Fruit fly (Drosophila melanogaster) whole organism, embryonic: ENCODE data around the gene Dsp1.

Source experiments
- Ada2b ChIP-seq: fragments of 200-800 bp; sonication (Bioruptor generic); IDR thresholded peaks from 2 replicates; pipeline ENCODE4 v1.3.6; 2022; ENCODE audit warnings: missing biosample characterization, missing genetic modification characterization
- Blimp-1 ChIP-seq: fragments of 200-800 bp; sonication (Bioruptor generic); optimal IDR thresholded peaks from 3 replicates; lab custom pipeline; 2018; ENCODE audit warnings: missing biosample characterization, missing genetic modification characterization, mild to moderate bottlenecking, moderate library complexity, missing genetic modification reagents
- CG10366 ChIP-seq: fragments of 200-800 bp; sonication (Bioruptor generic); IDR thresholded peaks from 2 replicates; pipeline ENCODE4 v1.3.6; 2022; ENCODE audit warnings: missing biosample characterization, missing genetic modification characterization
- CG11695 ChIP-seq: fragments of 200-800 bp; sonication (Bioruptor generic); IDR thresholded peaks from 3 replicates; pipeline ENCODE4 v1.3.6; 2022; ENCODE audit warnings: missing biosample characterization, missing genetic modification characterization
- CG14441 ChIP-seq: fragments of 200-800 bp; sonication (Bioruptor generic); IDR thresholded peaks from 2 replicates; pipeline ENCODE4 v1.3.6; 2022; ENCODE audit warnings: missing biosample characterization, missing genetic modification characterization
- CG1603 ChIP-seq: fragments of 200-800 bp; sonication (Bioruptor generic); optimal IDR thresholded peaks from 2 replicates; lab custom pipeline; 2019; ENCODE audit warnings: missing biosample characterization, mild to moderate bottlenecking, missing genetic modification characterization, moderate library complexity
- CG30431 ChIP-seq: fragments of 200-800 bp; sonication (Bioruptor generic); optimal IDR thresholded peaks from 2 replicates; lab custom pipeline; 2017; ENCODE audit warnings: missing biosample characterization, missing genetic modification characterization
- CG31441 ChIP-seq: fragments of 200-800 bp; sonication (Bioruptor generic); IDR thresholded peaks from 2 replicates; pipeline ENCODE4 v1.3.6; 2022; ENCODE audit warnings: missing biosample characterization, missing genetic modification characterization
- CG32772 ChIP-seq: fragments of 200-800 bp; sonication (Bioruptor generic); IDR thresholded peaks from 2 replicates; pipeline ENCODE4 v1.3.6; 2022; ENCODE audit warnings: missing biosample characterization, missing genetic modification characterization
- CG3407 ChIP-seq: fragments of 200-800 bp; sonication (Bioruptor generic); optimal IDR thresholded peaks from 2 replicates; lab custom pipeline; 2018; ENCODE audit warnings: missing biosample characterization, mild to moderate bottlenecking, missing genetic modification characterization
- CG3726 ChIP-seq: fragments of 200-800 bp; sonication (Bioruptor generic); IDR thresholded peaks from 3 replicates; pipeline ENCODE4, ENCODE4 v1.3.6; 2022; ENCODE audit warnings: missing biosample characterization, missing genetic modification characterization
- CG3995 ChIP-seq: fragments of 200-800 bp; sonication (Bioruptor generic); optimal IDR thresholded peaks from 3 replicates; lab custom pipeline; 2016; ENCODE audit warnings: missing biosample characterization, missing genetic modification characterization
- CG4282 ChIP-seq: fragments of 200-800 bp; sonication (Bioruptor generic); optimal IDR thresholded peaks from 2 replicates; lab custom pipeline; 2016; ENCODE audit warnings: missing biosample characterization, missing genetic modification characterization
- CG6791 ChIP-seq: fragments of 200-800 bp; sonication (Bioruptor generic); IDR thresholded peaks from 3 replicates; pipeline ENCODE4 v1.3.6; 2022; ENCODE audit warnings: missing biosample characterization, missing genetic modification characterization; ENCODE audit not compliant: partially characterized antibody
- CG8290 ChIP-seq, 3 experiments: fragments of 200-800 bp; sonication (Bioruptor generic); optimal IDR thresholded peaks; 2 replicates each; lab custom pipeline; 2016 to 2019; ENCODE audit warnings: missing biosample characterization in 3 of 3, missing genetic modification characterization in 3 of 3, mild to moderate bottlenecking in 2 of 3, moderate library complexity in 1 of 3
- Doc2 ChIP-seq: fragments of 200-800 bp; sonication (Bioruptor generic); IDR thresholded peaks from 2 replicates; pipeline ENCODE4 v1.3.6; 2022; ENCODE audit warnings: missing biosample characterization, missing genetic modification characterization
- Dp ChIP-seq: fragments of 200-800 bp; sonication (Bioruptor generic); optimal IDR thresholded peaks from 2 replicates; lab custom pipeline; 2018; ENCODE audit warnings: missing biosample characterization, mild to moderate bottlenecking, missing genetic modification characterization, moderate library complexity
- ERR ChIP-seq: fragments of 200-800 bp; sonication (Bioruptor generic); optimal IDR thresholded peaks from 2 replicates; lab custom pipeline; 2016; ENCODE audit warnings: missing biosample characterization, missing genetic modification characterization
- Ets65A ChIP-seq: fragments of 200-800 bp; sonication (Bioruptor generic); peaks from one replicate; lab custom pipeline; 2016; ENCODE audit warnings: missing biosample characterization, missing genetic modification characterization
- Hand ChIP-seq: fragments of 200-800 bp; sonication (Bioruptor generic); optimal IDR thresholded peaks from 2 replicates; lab custom pipeline; 2017; ENCODE audit warnings: mild to moderate bottlenecking, missing biosample characterization, missing genetic modification reagents, missing genetic modification characterization
- Hsf ChIP-seq: fragments of 200-800 bp; sonication (Bioruptor generic); optimal IDR thresholded peaks from 3 replicates; lab custom pipeline; 2016; ENCODE audit warnings: missing biosample characterization, missing genetic modification characterization
- Jarid2 ChIP-seq: fragments of 200-800 bp; sonication (Bioruptor generic); optimal IDR thresholded peaks from 3 replicates; lab custom pipeline; 2017; ENCODE audit warnings: mild to moderate bottlenecking, missing biosample characterization, missing genetic modification reagents, missing genetic modification characterization
- Lim3 ChIP-seq: fragments of 200-800 bp; sonication (Bioruptor generic); IDR thresholded peaks from 2 replicates; pipeline ENCODE4 v1.3.6; 2022; ENCODE audit warnings: missing biosample characterization, missing genetic modification characterization
- Max ChIP-seq: fragments of 200-800 bp; sonication (Bioruptor generic); optimal IDR thresholded peaks from 2 replicates; lab custom pipeline; 2016; ENCODE audit warnings: missing biosample characterization, mild to moderate bottlenecking, missing genetic modification characterization
- Neu2 ChIP-seq: fragments of 200-800 bp; sonication (Bioruptor generic); optimal IDR thresholded peaks from 3 replicates; lab custom pipeline; 2016; ENCODE audit warnings: missing biosample characterization, missing genetic modification characterization, borderline replicate concordance
- PHDP ChIP-seq: fragments of 200-800 bp; sonication (Bioruptor generic); optimal IDR thresholded peaks from 3 replicates; lab custom pipeline; 2018; ENCODE audit warnings: missing biosample characterization, mild to moderate bottlenecking, missing genetic modification characterization, moderate library complexity
- Pdp1 ChIP-seq, 2 experiments: fragments of 200-800 bp; sonication (Bioruptor generic); optimal IDR thresholded peaks; 3 replicates each; lab custom pipeline; 2016; ENCODE audit warnings: missing biosample characterization in 2 of 2, missing genetic modification characterization in 2 of 2, mild to moderate bottlenecking in 1 of 2, moderate library complexity in 1 of 2
- Stat92E ChIP-seq, 3 experiments: fragments of >200 bp in 2 of 3; fragments of 200-800 bp in 1 of 3; sonication (Bioruptor generic) in 1 of 3; optimal IDR thresholded peaks; 2 replicates each; lab custom pipeline; 2017 to 2019; ENCODE audit warnings: missing biosample characterization in 3 of 3, missing genetic modification characterization in 3 of 3, mild to moderate bottlenecking in 1 of 3, moderate library complexity in 1 of 3
- Vsx1 ChIP-seq: fragments of 200-800 bp; sonication (Bioruptor generic); optimal IDR thresholded peaks from 2 replicates; lab custom pipeline; 2017; ENCODE audit warnings: missing biosample characterization, mild to moderate bottlenecking, missing genetic modification characterization, missing genetic modification reagents
- Xbp1 ChIP-seq: fragments of 200-800 bp; sonication (Bioruptor generic); optimal IDR thresholded peaks from 3 replicates; lab custom pipeline; 2016; ENCODE audit warnings: missing biosample characterization, mild to moderate bottlenecking, missing genetic modification characterization
- Xrp1 ChIP-seq: fragments of 200-800 bp; sonication (Bioruptor generic); IDR thresholded peaks from 2 replicates; pipeline ENCODE4 v1.3.6; 2022; ENCODE audit warnings: missing biosample characterization, missing genetic modification characterization
- btn ChIP-seq: fragments of 200-800 bp; sonication (Bioruptor generic); optimal IDR thresholded peaks from 2 replicates; lab custom pipeline; 2016; ENCODE audit warnings: missing biosample characterization, missing genetic modification characterization
- cwo ChIP-seq: fragments of 200-800 bp; sonication (Bioruptor generic); optimal IDR thresholded peaks from 3 replicates; lab custom pipeline; 2017; ENCODE audit warnings: missing biosample characterization, missing genetic modification characterization, mild to moderate bottlenecking, moderate library complexity, missing genetic modification reagents
- danr ChIP-seq: fragments of 200-800 bp; sonication (Bioruptor generic); IDR thresholded peaks from 2 replicates; pipeline ENCODE4 v1.3.6; 2022; ENCODE audit warnings: missing biosample characterization, missing genetic modification characterization
- gcm2 ChIP-seq: fragments of 200-800 bp; sonication (Bioruptor generic); optimal IDR thresholded peaks from 2 replicates; lab custom pipeline; 2016; ENCODE audit warnings: missing biosample characterization, missing genetic modification characterization
- gem ChIP-seq: fragments of 200-800 bp; sonication (Bioruptor generic); optimal IDR thresholded peaks from 2 replicates; lab custom pipeline; 2019; ENCODE audit warnings: missing biosample characterization, mild to moderate bottlenecking, missing genetic modification characterization, moderate library complexity
- gfzf ChIP-seq: fragments of 200-800 bp; sonication (Bioruptor generic); optimal IDR thresholded peaks from 2 replicates; lab custom pipeline; 2016; ENCODE audit warnings: missing biosample characterization, mild to moderate bottlenecking, missing genetic modification characterization, moderate library complexity
- hth ChIP-seq: fragments of >200 bp; optimal IDR thresholded peaks from 2 replicates; lab custom pipeline; 2017; ENCODE audit warnings: inconsistent platforms
- kni ChIP-seq: fragments of 200-800 bp; sonication (Bioruptor generic); optimal IDR thresholded peaks from 3 replicates; lab custom pipeline; 2017; ENCODE audit warnings: mild to moderate bottlenecking, missing biosample characterization, missing genetic modification reagents, missing genetic modification characterization
- knrl ChIP-seq: fragments of 200-800 bp; sonication (Bioruptor generic); IDR thresholded peaks from 3 replicates; pipeline ENCODE4 v1.3.6; 2022; ENCODE audit warnings: missing biosample characterization, missing genetic modification characterization; ENCODE audit not compliant: partially characterized antibody
- lab ChIP-seq: fragments of 200-800 bp; sonication (Bioruptor generic); optimal IDR thresholded peaks from 3 replicates; lab custom pipeline; 2017; ENCODE audit warnings: missing biosample characterization, missing genetic modification characterization, mild to moderate bottlenecking, moderate library complexity, missing genetic modification reagents
- lola ChIP-seq, 3 experiments: fragments of >200 bp in 2 of 3; fragments of 200-800 bp in 1 of 3; sonication (Bioruptor generic) in 1 of 3; optimal IDR thresholded peaks; 2 replicates each; lab custom pipeline; 2017 to 2019; ENCODE audit warnings: missing biosample characterization in 3 of 3, missing genetic modification characterization in 3 of 3, mild to moderate bottlenecking in 1 of 3, moderate library complexity in 1 of 3
- mld ChIP-seq: fragments of 200-800 bp; sonication (Bioruptor generic); IDR thresholded peaks from 3 replicates; pipeline ENCODE4 v1.3.6; 2022; ENCODE audit warnings: missing biosample characterization, missing genetic modification characterization; ENCODE audit not compliant: partially characterized antibody
- p53 ChIP-seq: fragments of 200-800 bp; sonication (Bioruptor generic); optimal IDR thresholded peaks from 2 replicates; lab custom pipeline; 2016; ENCODE audit warnings: missing biosample characterization, missing genetic modification characterization
- schlank ChIP-seq: fragments of 200-800 bp; sonication (Bioruptor generic); optimal IDR thresholded peaks from 2 replicates; lab custom pipeline; 2018; ENCODE audit warnings: missing biosample characterization, mild to moderate bottlenecking, missing genetic modification characterization
- tll ChIP-seq, 2 experiments: fragments of 200-800 bp in 1 of 2; fragments of >200 bp in 1 of 2; sonication (Bioruptor generic) in 1 of 2; optimal IDR thresholded peaks; 2 replicates each; lab custom pipeline; 2017 to 2019; ENCODE audit warnings: missing biosample characterization in 2 of 2, missing genetic modification characterization in 2 of 2, mild to moderate bottlenecking in 1 of 2, moderate library complexity in 1 of 2
- zen ChIP-seq: fragments of 200-800 bp; sonication (Bioruptor generic); optimal IDR thresholded peaks from 3 replicates; lab custom pipeline; 2018; ENCODE audit warnings: missing biosample characterization, mild to moderate bottlenecking, missing genetic modification characterization, moderate library complexity

Gene Dsp1

DNA sequence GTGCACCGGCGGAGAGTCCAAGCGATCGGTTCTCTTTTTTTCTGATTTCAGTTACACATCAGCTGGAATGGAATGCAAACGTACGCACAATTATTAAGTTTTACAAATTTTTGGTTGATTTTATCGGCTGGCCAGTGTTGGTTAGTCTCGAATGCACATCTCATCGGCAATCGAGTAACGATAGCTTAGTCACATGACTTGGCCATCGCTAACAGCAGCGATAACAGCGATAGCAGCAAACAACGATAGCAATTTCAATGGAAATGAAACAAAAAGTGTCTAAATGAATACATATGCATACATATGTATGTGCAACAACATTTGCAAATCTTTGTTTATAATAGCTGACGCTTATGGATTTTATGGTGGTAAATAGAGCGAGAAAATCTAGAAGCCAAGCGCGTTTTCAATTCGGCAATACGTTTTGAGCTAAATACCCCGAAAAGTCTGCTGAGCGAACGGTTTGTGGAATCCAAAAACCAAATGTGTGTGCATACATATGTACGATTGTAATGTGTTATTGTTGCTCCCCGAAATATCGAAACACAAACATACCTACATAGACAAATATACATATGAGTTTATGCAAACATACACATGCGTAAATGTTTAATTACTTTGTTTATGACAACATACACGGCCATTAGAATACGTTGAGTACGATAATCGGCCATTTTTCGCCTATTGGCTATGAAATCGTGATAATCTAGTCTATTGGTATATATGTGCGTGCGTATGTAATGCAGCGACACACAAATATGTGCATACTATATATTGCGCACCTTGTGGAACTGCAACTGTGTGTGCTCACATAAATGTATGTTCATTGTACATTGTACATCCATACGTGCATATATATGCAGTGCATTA lies 36.8 kb upstream of the Dsp1 start, which contains the start of gene CG3632 (continued):
- TF ChIP-seq btn (GFP tag; lab: Kevin White, UChicago) (no peak), Dp (GFP tag; lab: Kevin White, UChicago) (peak; percentile 32), Hand (no peak), kni (no peak), Xbp1 (peak; percentile 42), hth (no peak), CG3726 (no peak), Ada2b (GFP tag; lab: Robert Waterston, UW) (no peak), PHDP (tag; lab: Kevin White, UChicago) (no peak), Blimp-1 (GFP tag; lab: Kevin White, UChicago) (peak; percentile 62), lola (GFP tag; optimal IDR thresholded peaks at IDR 0.05; lab: Kevin White, UChicago) (no peak), CG32772 (GFP tag; lab: Robert Waterston, UW) (no peak), Hsf (GFP tag; lab: Kevin White, UChicago) (peak; percentile 45), gfzf (GFP tag; lab: Kevin White, UChicago) (peak; percentile 21), gem (tag; lab: Kevin White, UChicago) (no peak), schlank (no peak), Stat92E (GFP tag; optimal IDR thresholded peaks at IDR 0.05; lab: Kevin White, UChicago) (peak in 1 of 3 experiments; percentile 86), knrl (GFP tag; lab: Robert Waterston, UW) (peak; percentile 78), CG4282 (GFP tag; lab: Kevin White, UChicago) (no peak), Ets65A (GFP tag; lab: Kevin White, UChicago) (no peak), Vsx1 (GFP tag; lab: Kevin White, UChicago) (no peak), p53 (GFP tag; lab: Kevin White, UChicago) (peak; percentile 16), mld (GFP tag; lab: Robert Waterston, UW) (peak; percentile 73; the same call in 2 of the 3 replicates), CG3407 (no peak), cwo (GFP tag; lab: Kevin White, UChicago) (no peak), CG3995 (GFP tag; lab: Kevin White, UChicago) (peak; percentile 75), CG6791 (GFP tag; lab: Robert Waterston, UW) (peak; percentile 94), CG14441 (GFP tag; lab: Robert Waterston, UW) (peak; percentile 61), Max (no peak), ERR (GFP tag; lab: Kevin White, UChicago) (peak; percentile 49), tll (GFP tag; optimal IDR thresholded peaks at IDR 0.05; lab: Kevin White, UChicago) (no peak), Pdp1 (GFP tag; optimal IDR thresholded peaks at IDR 0.05; lab: Kevin White, UChicago) (peak; percentile 29), Lim3 (GFP tag; lab: Robert Waterston, UW) (no peak), CG31441 (GFP tag; lab: Robert Waterston, UW) (no peak), CG10366 (GFP tag; lab: Robert Waterston, UW) (0 out of 2 replicates have a peak, but pooled peaks have one; percentile 20), CG1603 (peak; percentile 77), zen (tag; lab: Kevin White, UChicago) (no peak), CG8290 (GFP tag; optimal IDR thresholded peaks at IDR 0.05; lab: Kevin White, UChicago) (peak; percentile 17), CG8290 (tag; optimal IDR thresholded peaks at IDR 0.05; lab: Kevin White, UChicago) (peak in 1 of 2 experiments; percentile 81), gcm2 (GFP tag; lab: Kevin White, UChicago) (peak; percentile 26), Jarid2 (no peak), Neu2 (GFP tag; lab: Kevin White, UChicago) (no peak), Doc2 (GFP tag; lab: Robert Waterston, UW) (no peak), lab (GFP tag; lab: Kevin White, UChicago) (no peak), CG30431 (GFP tag; lab: Kevin White, UChicago) (no peak), Xrp1 (peak; percentile 54; the same call in 1 of the 2 replicates), danr (no peak), CG11695 (no peak)
